Worm (Caenorhabditis elegans) whole organism, L2 larva: ENCODE results near the gene gpa-6.

ENCODE experiments used
- Y55F3AM.14 ChIP-seq: fragments of 200-800 bp; sonication (Bioruptor generic); optimal IDR thresholded peaks from 2 replicates; lab custom pipeline; 2018; ENCODE audit warnings: mild to moderate bottlenecking, missing genetic modification characterization, missing compliant biosample characterization
- egl-27 ChIP-seq: sonication (generic microtip); optimal IDR thresholded peaks from 3 replicates; lab custom pipeline; 2017; ENCODE audit warnings: missing biosample characterization, missing genetic modification reagents, missing genetic modification characterization
- nhr-77 ChIP-seq: fragments of 150-350 bp; optimal IDR thresholded peaks from 2 replicates; lab custom pipeline; 2014; ENCODE audit warnings: missing biosample characterization, missing genetic modification characterization

DNA sequence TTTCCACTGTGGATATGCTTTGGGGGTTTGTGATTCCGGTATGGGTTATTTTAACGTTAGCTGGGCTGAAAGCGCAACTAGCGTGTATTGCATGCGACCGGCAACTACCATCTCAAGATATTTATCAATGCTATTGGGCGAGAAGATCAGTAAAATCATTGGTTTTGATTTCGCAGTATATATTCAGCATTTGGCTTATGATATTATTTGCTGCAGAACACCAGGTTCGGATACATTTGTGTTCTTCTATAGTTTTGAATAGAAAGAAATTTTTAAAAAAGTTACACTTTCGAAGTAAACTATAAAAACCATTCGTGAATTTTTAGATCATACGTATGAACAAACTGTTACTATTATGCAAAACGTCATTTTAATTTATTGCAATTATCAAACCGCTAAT is 26.9 kb downstream of the gpa-6 start:
- TF ChIP-seq Y55F3AM.14 = no peak
- no peak for TF ChIP-seq nhr-77
- no peak for TF ChIP-seq egl-27 (tag; lab: Kevin White, UChicago)
